Worm (Caenorhabditis elegans) whole organism, L4 larva: Measurements from ENCODE around the gene phlp-2.

Experiments
- F26F4.8 ChIP-seq: fragments of 200-800 bp; sonication (Bioruptor generic); conservative IDR thresholded peaks from 2 replicates; pipeline ENCODE4 v1.3.6; 2022; ENCODE audit warnings: missing genetic modification characterization, missing compliant biosample characterization
- F37D6.2 ChIP-seq: sonication (generic microtip); optimal IDR thresholded peaks from 2 replicates; lab custom pipeline; 2016; ENCODE audit warnings: mild to moderate bottlenecking, missing genetic modification characterization, missing compliant biosample characterization
- F44E2.7 ChIP-seq: fragments of 200-800 bp; sonication (Bioruptor generic); IDR thresholded peaks from 2 replicates; pipeline ENCODE4 v2.1.2; 2022; ENCODE audit warnings: missing genetic modification characterization, missing compliant biosample characterization
- R02D3.7 ChIP-seq: fragments of 150-350 bp; sonication (generic microtip); optimal IDR thresholded peaks from 3 replicates; lab custom pipeline; 2014; ENCODE audit warnings: missing biosample characterization, missing genetic modification characterization
- T20F7.1 ChIP-seq: fragments of 200-800 bp; sonication (Bioruptor generic); optimal IDR thresholded peaks from 2 replicates; lab custom pipeline; 2018; ENCODE audit warnings: mild to moderate bottlenecking, missing genetic modification characterization, missing compliant biosample characterization
- T26A8.4 ChIP-seq: fragments of 200-800 bp; sonication (Bioruptor generic); IDR thresholded peaks from 2 replicates; pipeline ENCODE4 v1.3.6; 2022; ENCODE audit warnings: missing genetic modification characterization, missing compliant biosample characterization
- Y5F2A.4 ChIP-seq: fragments of 200-800 bp; sonication (Bioruptor generic); optimal IDR thresholded peaks from 2 replicates; lab custom pipeline; 2018; ENCODE audit warnings: mild to moderate bottlenecking, missing genetic modification characterization, missing compliant biosample characterization
- aha-1 ChIP-seq: fragments of 150-350 bp; peaks from one replicate; lab custom pipeline; 2014; ENCODE audit warnings: missing biosample characterization, missing genetic modification characterization
- ama-1 ChIP-seq: fragments of 150-350 bp; optimal IDR thresholded peaks from 2 replicates; lab custom pipeline; 2014; ENCODE audit warnings: inconsistent platforms, mixed read lengths
- attf-4 ChIP-seq: sonication (generic microtip); optimal IDR thresholded peaks from 3 replicates; lab custom pipeline; 2017; ENCODE audit warnings: missing biosample characterization, missing genetic modification characterization
- ceh-28 ChIP-seq: fragments of 150-350 bp; optimal IDR thresholded peaks from 2 replicates; lab custom pipeline; 2014; ENCODE audit warnings: missing biosample characterization, missing genetic modification reagents, missing genetic modification characterization
- ceh-62 ChIP-seq: sonication (generic microtip); optimal IDR thresholded peaks from 2 replicates; lab custom pipeline; 2017; ENCODE audit warnings: missing biosample characterization, missing genetic modification characterization
- ceh-82 ChIP-seq: sonication (generic microtip); optimal IDR thresholded peaks from 2 replicates; lab custom pipeline; 2017; ENCODE audit warnings: missing biosample characterization, missing genetic modification characterization
- ces-1 ChIP-seq: fragments of 150-350 bp; sonication (generic microtip); optimal IDR thresholded peaks from 4 replicates; lab custom pipeline; 2014; ENCODE audit warnings: missing biosample characterization, missing genetic modification reagents, missing genetic modification characterization
- daf-12 ChIP-seq: fragments of 150-350 bp; optimal IDR thresholded peaks from 2 replicates; lab custom pipeline; 2014; ENCODE audit warnings: missing biosample characterization, missing genetic modification reagents, missing genetic modification characterization
- daf-19 ChIP-seq: fragments of 200-800 bp; sonication (Bioruptor generic); conservative IDR thresholded peaks from 2 replicates; pipeline ENCODE4 v1.3.6; 2022; ENCODE audit warnings: missing genetic modification characterization, missing compliant biosample characterization
- dpl-1 ChIP-seq: fragments of 150-350 bp; optimal IDR thresholded peaks from 2 replicates; lab custom pipeline; 2014; ENCODE audit warnings: missing biosample characterization, missing genetic modification reagents, missing genetic modification characterization
- duxl-1 ChIP-seq: sonication (generic microtip); optimal IDR thresholded peaks from 2 replicates; lab custom pipeline; 2016; ENCODE audit warnings: mild to moderate bottlenecking, missing genetic modification characterization, moderate library complexity, missing compliant biosample characterization; ENCODE audit not compliant: poor library complexity
- egl-27 ChIP-seq: sonication (generic microtip); optimal IDR thresholded peaks from 3 replicates; lab custom pipeline; 2017; ENCODE audit warnings: missing biosample characterization, missing genetic modification reagents, missing genetic modification characterization
- fkh-10 ChIP-seq: fragments of 150-350 bp; optimal IDR thresholded peaks from 2 replicates; lab custom pipeline; 2014; ENCODE audit warnings: missing biosample characterization, missing genetic modification reagents, missing genetic modification characterization
- hif-1 ChIP-seq, 2 experiments: sonication (generic microtip); optimal IDR thresholded peaks; 2 replicates each; lab custom pipeline; 2016 to 2017; ENCODE audit warnings: missing compliant biosample characterization in 2 of 2, missing genetic modification characterization in 2 of 2, missing genetic modification reagents in 2 of 2, missing genotype in 2 of 2, mild to moderate bottlenecking in 1 of 2
- hlh-11 ChIP-seq: fragments of 200-800 bp; sonication (Bioruptor generic); optimal IDR thresholded peaks from 2 replicates; lab custom pipeline; 2018; ENCODE audit warnings: mild to moderate bottlenecking, missing genetic modification characterization, missing compliant biosample characterization
- hlh-30 ChIP-seq: sonication (generic microtip); optimal IDR thresholded peaks from 2 replicates; lab custom pipeline; 2017; ENCODE audit warnings: antibody characterized with exemption, mild to moderate bottlenecking, missing genetic modification characterization, missing compliant biosample characterization; ENCODE audit not compliant: insufficient read depth
- jun-1 ChIP-seq: fragments of 150-350 bp; optimal IDR thresholded peaks from 2 replicates; lab custom pipeline; 2014; ENCODE audit warnings: missing biosample characterization, missing genetic modification reagents, missing genetic modification characterization
- lin-1 ChIP-seq: fragments of 200-800 bp; sonication (Bioruptor generic); IDR thresholded peaks from 2 replicates; pipeline ENCODE4 v1.3.6; 2022; ENCODE audit warnings: missing genetic modification reagents, missing genetic modification characterization, missing compliant biosample characterization
- lin-15B ChIP-seq: fragments of 150-350 bp; sonication (generic microtip); optimal IDR thresholded peaks from 3 replicates; lab custom pipeline; 2014; ENCODE audit warnings: missing biosample characterization, missing genetic modification characterization
- lin-29 ChIP-seq: fragments of 200-800 bp; sonication (Bioruptor generic); IDR thresholded peaks from 2 replicates; pipeline ENCODE4 v1.3.6; 2022; ENCODE audit warnings: missing genetic modification reagents, missing genetic modification characterization, missing compliant biosample characterization
- lin-39 ChIP-seq: fragments of 150-350 bp; optimal IDR thresholded peaks from 2 replicates; lab custom pipeline; 2014; ENCODE audit warnings: missing biosample characterization, missing genetic modification reagents, missing genetic modification characterization
- madf-5 ChIP-seq, 2 experiments: fragments of 200-800 bp; sonication (Bioruptor generic); IDR thresholded peaks; 2 replicates each; pipeline ENCODE4 v1.3.6; 2022; ENCODE audit warnings: missing compliant biosample characterization in 2 of 2, missing genetic modification characterization in 2 of 2
- mdt-29 ChIP-seq: fragments of 200-800 bp; sonication (Bioruptor generic); IDR thresholded peaks from 2 replicates; pipeline ENCODE4 v1.3.6; 2022; ENCODE audit warnings: missing genetic modification reagents, missing genetic modification characterization, missing compliant biosample characterization
- mep-1 ChIP-seq: fragments of 150-350 bp; sonication (generic microtip); optimal IDR thresholded peaks from 3 replicates; lab custom pipeline; 2014; ENCODE audit warnings: missing biosample characterization, missing genetic modification characterization
- mes-2 ChIP-seq: sonication (generic microtip); optimal IDR thresholded peaks from 2 replicates; lab custom pipeline; 2016; ENCODE audit warnings: missing genotype, mild to moderate bottlenecking, missing genetic modification characterization, missing compliant biosample characterization; ENCODE audit not compliant: poor library complexity, severe bottlenecking
- mxl-3 ChIP-seq: fragments of 200-800 bp; sonication (Bioruptor generic); optimal IDR thresholded peaks from 2 replicates; lab custom pipeline; 2018; ENCODE audit warnings: mild to moderate bottlenecking, missing genetic modification characterization, missing compliant biosample characterization
- nhr-10 ChIP-seq: fragments of 150-350 bp; optimal IDR thresholded peaks from 2 replicates; lab custom pipeline; 2014; ENCODE audit warnings: missing biosample characterization, missing genetic modification characterization
- nhr-111 ChIP-seq: fragments of 200-800 bp; sonication (Bioruptor generic); optimal IDR thresholded peaks from 2 replicates; lab custom pipeline; 2018; ENCODE audit warnings: mild to moderate bottlenecking, missing genetic modification characterization, missing compliant biosample characterization
- nhr-28 ChIP-seq: fragments of 150-350 bp; optimal IDR thresholded peaks from 2 replicates; lab custom pipeline; 2014; ENCODE audit warnings: missing biosample characterization, missing genetic modification characterization
- nhr-48 ChIP-seq: sonication (generic microtip); optimal IDR thresholded peaks from 2 replicates; lab custom pipeline; 2016; ENCODE audit warnings: mild to moderate bottlenecking, missing genetic modification characterization, missing compliant biosample characterization
- nhr-6 ChIP-seq: fragments of 150-350 bp; optimal IDR thresholded peaks from 2 replicates; lab custom pipeline; 2014; ENCODE audit warnings: missing biosample characterization, missing genetic modification characterization
- nhr-77 ChIP-seq: fragments of 150-350 bp; optimal IDR thresholded peaks from 2 replicates; lab custom pipeline; 2014; ENCODE audit warnings: missing biosample characterization, missing genetic modification characterization
- rbr-2 ChIP-seq: sonication (generic microtip); optimal IDR thresholded peaks from 2 replicates; lab custom pipeline; 2016; ENCODE audit warnings: missing genotype, missing genetic modification characterization, missing compliant biosample characterization
- saeg-2 ChIP-seq: fragments of 200-800 bp; sonication (Bioruptor generic); IDR thresholded peaks from 2 replicates; pipeline ENCODE4 v1.3.6; 2022; ENCODE audit warnings: missing genetic modification reagents, missing genetic modification characterization, missing compliant biosample characterization
- sdz-12 ChIP-seq: fragments of 200-800 bp; sonication (Bioruptor generic); optimal IDR thresholded peaks from 2 replicates; lab custom pipeline; 2018; ENCODE audit warnings: mild to moderate bottlenecking, missing genetic modification characterization, missing compliant biosample characterization
- spr-1 ChIP-seq: sonication (generic microtip); optimal IDR thresholded peaks from 2 replicates; lab custom pipeline; 2016; ENCODE audit warnings: mild to moderate bottlenecking, missing genetic modification characterization, missing compliant biosample characterization
- unc-130 ChIP-seq: sonication (generic microtip); optimal IDR thresholded peaks from 2 replicates; lab custom pipeline; 2016; ENCODE audit warnings: missing genetic modification reagents, missing genetic modification characterization, missing compliant biosample characterization
- unc-39 ChIP-seq: sonication (generic microtip); optimal IDR thresholded peaks from 2 replicates; lab custom pipeline; 2017; ENCODE audit warnings: missing biosample characterization, missing genetic modification characterization
- zfp-2 ChIP-seq: sonication (generic microtip); optimal IDR thresholded peaks from 2 replicates; lab custom pipeline; 2016; ENCODE audit warnings: mild to moderate bottlenecking, missing genetic modification characterization, missing compliant biosample characterization
- zfp-3 ChIP-seq: fragments of 200-800 bp; sonication (Bioruptor generic); conservative IDR thresholded peaks from 2 replicates; pipeline ENCODE4 v1.3.6; 2022; ENCODE audit warnings: missing genetic modification reagents, missing genetic modification characterization, missing compliant biosample characterization

Gene phlp-2

ce11 chrIII:4195306-4196008 lies 13.8 kb upstream of the phlp-2 start (continued):
- TF ChIP-seq attf-4 (tag; lab: Kevin White, UChicago) (peak; percentile 69), mdt-29 (GFP tag; lab: Robert Waterston, UW) (0 out of 2 replicates have a peak, but pooled peaks have one; percentile 51), nhr-6 (tag; lab: Kevin White, UChicago) (peak; percentile 34), T20F7.1 (GFP tag; lab: Kevin White, UChicago) (peak; percentile 75), Y5F2A.4 (peak; percentile 54), hlh-30 (tag; lab: Kevin White, UChicago) (peak; percentile 37)

- TF ChIP-seq nhr-28, result no peak
- TF ChIP-seq rbr-2 (tag; lab: Kevin White, UChicago), result peak; percentile 45
- peak; percentile 87 for TF ChIP-seq aha-1 (tag; lab: Kevin White, UChicago)
- peak; percentile 95 for TF ChIP-seq hlh-30 (tag; lab: Kevin White, UChicago)
- peak in 1 of 2 experiments; percentile 67 for TF ChIP-seq hif-1 (tag; optimal IDR thresholded peaks at IDR 0.05; lab: Kevin White, UChicago)
- no peak for TF ChIP-seq jun-1
- no peak for TF ChIP-seq zfp-3 (GFP tag; lab: Robert Waterston, UW)
- no peak for TF ChIP-seq ceh-62
- no peak for TF ChIP-seq R02D3.7 (tag; lab: Kevin White, UChicago)
- TF ChIP-seq egl-27 (tag; lab: Kevin White, UChicago), result no peak
- TF ChIP-seq lin-1 (GFP tag; lab: Robert Waterston, UW), result no peak
- peak; percentile 45 for TF ChIP-seq unc-130 (GFP tag; lab: Kevin White, UChicago)
- TF ChIP-seq mep-1, result peak; percentile 65
- no peak for TF ChIP-seq daf-12 (tag; lab: Kevin White, UChicago)
- TF ChIP-seq mes-2 (tag; lab: Kevin White, UChicago), result peak; percentile 86
- no peak for TF ChIP-seq spr-1
- TF ChIP-seq duxl-1 (tag; lab: Kevin White, UChicago), result no peak
- TF ChIP-seq nhr-77 (tag; lab: Kevin White, UChicago), result no peak
- no peak for TF ChIP-seq F26F4.8
- TF ChIP-seq lin-15B (tag; lab: Kevin White, UChicago), result no peak
- TF ChIP-seq mdt-29 (GFP tag; lab: Robert Waterston, UW), result no peak
- TF ChIP-seq ceh-82 (tag; lab: Kevin White, UChicago), result no peak
- no peak for TF ChIP-seq F44E2.7 (GFP tag; lab: Robert Waterston, UW)
- TF ChIP-seq nhr-48, result no peak
- no peak for TF ChIP-seq zfp-2 (tag; lab: Kevin White, UChicago)
- no peak for TF ChIP-seq madf-5 (GFP tag; IDR thresholded peaks at IDR 0.05; lab: Robert Waterston, UW)
- no peak for TF ChIP-seq T26A8.4 (GFP tag; lab: Robert Waterston, UW)
- no peak for TF ChIP-seq sdz-12 (GFP tag; lab: Kevin White, UChicago)
- TF ChIP-seq ceh-28 (tag; lab: Kevin White, UChicago), result no peak
- no peak for TF ChIP-seq nhr-10 (tag; lab: Kevin White, UChicago)
- TF ChIP-seq mxl-3, result peak; percentile 38
- TF ChIP-seq lin-39, result no peak
- TF ChIP-seq unc-39 (tag; lab: Kevin White, UChicago), result no peak
- TF ChIP-seq T20F7.1 (GFP tag; lab: Kevin White, UChicago), result no peak
- TF ChIP-seq ces-1 (GFP tag; lab: Kevin White, UChicago), result no peak
- no peak for TF ChIP-seq daf-19 (GFP tag; lab: Robert Waterston, UW)
- no peak for TF ChIP-seq lin-29
- peak; percentile 42 for TF ChIP-seq dpl-1 (GFP tag; lab: Kevin White, UChicago)
- peak; percentile 25 for TF ChIP-seq hlh-11 (tag; lab: Kevin White, UChicago)
- no peak for TF ChIP-seq ama-1
- no peak for TF ChIP-seq saeg-2 (GFP tag; lab: Robert Waterston, UW)
- TF ChIP-seq F37D6.2, result no peak
- peak; percentile 12 for TF ChIP-seq fkh-10 (GFP tag; lab: Kevin White, UChicago)
- TF ChIP-seq nhr-111, result no peak
These were observed 12.8 kb upstream of the phlp-2 start for ce11 chrIII:4196301-4196987.
